Fruit fly (Drosophila melanogaster): ENCODE results near the gene Sfxn1-3.

Sfxn1-3 gene

DNA sequence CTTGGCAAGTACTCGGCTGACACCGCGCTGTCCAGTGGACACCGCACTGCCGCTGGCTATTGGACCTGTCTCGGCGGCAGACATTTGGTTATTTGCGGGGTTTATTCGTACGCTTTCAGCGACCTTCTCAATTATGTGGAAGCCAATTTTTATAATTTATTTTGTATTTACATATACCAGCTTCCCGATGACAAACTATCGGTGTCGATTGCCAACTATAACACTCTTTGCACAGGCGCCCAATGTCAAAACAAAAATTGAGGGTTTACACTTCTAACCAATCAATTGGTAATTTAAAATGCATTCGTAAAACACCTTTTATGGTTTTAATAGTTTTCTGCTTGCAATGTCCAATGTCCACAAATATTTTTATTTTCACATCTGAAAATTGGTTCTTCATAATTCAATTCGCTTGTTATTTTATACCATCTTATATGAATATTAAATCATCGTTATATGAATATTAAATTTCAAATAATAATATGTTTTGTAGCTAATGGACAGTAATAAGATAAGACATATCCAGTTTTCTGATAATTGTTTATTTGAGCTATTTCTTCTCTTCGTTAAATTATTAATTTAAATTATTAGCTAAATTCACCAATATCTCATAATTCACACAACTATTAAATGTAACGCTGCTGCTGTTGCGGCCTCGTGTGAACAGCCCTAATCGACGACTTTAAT is 21.6 kb downstream of the Sfxn1-3 start (continued):
- peak; percentile 2 for TF ChIP-seq Nf-YC (tag; optimal IDR thresholded peaks at IDR 0.05)
- TF ChIP-seq gem (tag; optimal IDR thresholded peaks at IDR 0.05) = peak; percentile 41
- peak; percentile 82 for TF ChIP-seq CG17361 (GFP tag; IDR thresholded peaks at IDR 0.05)
- TF ChIP-seq h (optimal IDR thresholded peaks at IDR 0.05) = no peak
- TF ChIP-seq ems (GFP tag; optimal IDR thresholded peaks at IDR 0.05) = no peak
- TF ChIP-seq CG12391 (tag; optimal IDR thresholded peaks at IDR 0.05) = peak; percentile 48
- no peak for TF ChIP-seq luna (GFP tag; optimal IDR thresholded peaks at IDR 0.05)
- no peak for TF ChIP-seq onecut (GFP tag; IDR thresholded peaks at IDR 0.05)
- peak; percentile 78 for TF ChIP-seq Dref (GFP tag; IDR thresholded peaks at IDR 0.05)
- no peak for TF ChIP-seq prd (optimal IDR thresholded peaks at IDR 0.05)
- peak; percentile 48; the same call in 2 of the 3 replicates for TF ChIP-seq prd (GFP tag; IDR thresholded peaks at IDR 0.05)
- peak; percentile 41 for TF ChIP-seq ewg (GFP tag; optimal IDR thresholded peaks at IDR 0.05)
- TF ChIP-seq CG6689 (GFP tag; IDR thresholded peaks at IDR 0.05) = no peak
- TF ChIP-seq Abd-B (GFP tag; optimal IDR thresholded peaks at IDR 0.05) = peak; percentile 60
- TF ChIP-seq Doc3 (GFP tag; IDR thresholded peaks at IDR 0.05; ENCODE audit: partially characterized antibody) = no peak
- no peak for TF ChIP-seq CG17186 (GFP tag; optimal IDR thresholded peaks at IDR 0.05)
- no peak for TF ChIP-seq H15 (GFP tag; IDR thresholded peaks at IDR 0.05)
- peak; percentile 9 for TF ChIP-seq CG13424 (tag; optimal IDR thresholded peaks at IDR 0.05)
- peak; percentile 31; the same call in 1 of the 3 replicates for TF ChIP-seq ci (GFP tag; IDR thresholded peaks at IDR 0.05)
- TF ChIP-seq gcm2 (GFP tag; optimal IDR thresholded peaks at IDR 0.05) = no peak
- TF ChIP-seq Sox100B (GFP tag; optimal IDR thresholded peaks at IDR 0.05) = peak; percentile 29
- TF ChIP-seq Mad (GFP tag; optimal IDR thresholded peaks at IDR 0.05) = no peak
- peak; percentile 35 for TF ChIP-seq Ssrp (tag; optimal IDR thresholded peaks at IDR 0.05)
- TF ChIP-seq CG10267 (tag; optimal IDR thresholded peaks at IDR 0.05) = peak; percentile 18
- TF ChIP-seq bab2 (GFP tag; optimal IDR thresholded peaks at IDR 0.05) = no peak
- TF ChIP-seq CG9817 (tag; optimal IDR thresholded peaks at IDR 0.05) = peak; percentile 5
- no peak for TF ChIP-seq gce (GFP tag; IDR thresholded peaks at IDR 0.05)
- TF ChIP-seq Dek (tag; optimal IDR thresholded peaks at IDR 0.05) = no peak
- no peak for TF ChIP-seq ash1 (GFP tag; optimal IDR thresholded peaks at IDR 0.05)
- TF ChIP-seq CG15269 (tag; optimal IDR thresholded peaks at IDR 0.05) = peak; percentile 1
- peak; percentile 12 for TF ChIP-seq CG15601 (tag; optimal IDR thresholded peaks at IDR 0.05)
- TF ChIP-seq Fer2 (tag; optimal IDR thresholded peaks at IDR 0.05) = no peak
- TF ChIP-seq Xbp1 (GFP tag; optimal IDR thresholded peaks at IDR 0.05) = peak; percentile 34
- TF ChIP-seq CG33213 (GFP tag; optimal IDR thresholded peaks at IDR 0.05) = no peak
- TF ChIP-seq Sin3A (optimal IDR thresholded peaks at IDR 0.05) = peak; percentile 4
- TF ChIP-seq zen (tag; optimal IDR thresholded peaks at IDR 0.05) = peak; percentile 22
- TF ChIP-seq CG9437 (GFP tag; optimal IDR thresholded peaks at IDR 0.05) = peak; percentile 38
- peak; percentile 12 for TF ChIP-seq zfh2 (GFP tag; optimal IDR thresholded peaks at IDR 0.05)
- 0 out of 2 replicates have a peak, but pooled peaks have one; percentile 44 for TF ChIP-seq CG42726 (GFP tag; IDR thresholded peaks at IDR 0.05; ENCODE audit: partially characterized antibody)
- TF ChIP-seq seq (GFP tag; IDR thresholded peaks at IDR 0.05) = no peak
- TF ChIP-seq salm (tag; optimal IDR thresholded peaks at IDR 0.05) = no peak
- peak; percentile 50 for TF ChIP-seq lilli (GFP tag; optimal IDR thresholded peaks at IDR 0.05)
- TF ChIP-seq sob (GFP tag; IDR thresholded peaks at IDR 0.05) = 0 out of 2 replicates have a peak, but pooled peaks have one; percentile 8
- TF ChIP-seq Elba2 (GFP tag; optimal IDR thresholded peaks at IDR 0.05) = no peak
- peak; percentile 40 for TF ChIP-seq dmrt11E (tag; optimal IDR thresholded peaks at IDR 0.05)
- TF ChIP-seq p53 (GFP tag; optimal IDR thresholded peaks at IDR 0.05) = no peak
- no peak for TF ChIP-seq Neu2 (GFP tag; optimal IDR thresholded peaks at IDR 0.05; ENCODE audit: borderline replicate concordance)
- TF ChIP-seq CG2120 (GFP tag; optimal IDR thresholded peaks at IDR 0.05) = peak; percentile 26
- no peak for TF ChIP-seq pb (GFP tag; optimal IDR thresholded peaks at IDR 0.05)
- TF ChIP-seq nmo (GFP tag; optimal IDR thresholded peaks at IDR 0.05) = peak; percentile 69
- no peak for TF ChIP-seq Aef1 (GFP tag; IDR thresholded peaks at IDR 0.05)
